Worm (Caenorhabditis elegans): Measurements from ENCODE around the gene F07A11.5.
A peak's percentile ranks its signal among the peaks of the same experiment; 100 is the strongest.

The F07A11.5 gene

ce11 chrII:11619895-11620439 lies 7.9 kb downstream of the F07A11.5 start (continued):
- TF ChIP-seq nhr-10 (tag; optimal IDR thresholded peaks at IDR 0.05) (peak; percentile 90), hlh-30 (tag; optimal IDR thresholded peaks at IDR 0.05; ENCODE audit: insufficient read depth) (peak; percentile 88), nhr-77 (tag; optimal IDR thresholded peaks at IDR 0.05) (peak; percentile 47), zip-11 (GFP tag; IDR thresholded peaks at IDR 0.05) (no peak), hif-1 (tag; optimal IDR thresholded peaks at IDR 0.05) (peak; percentile 43 to 85), lin-15B (tag; optimal IDR thresholded peaks at IDR 0.05) (no peak), ctbp-1 (GFP tag; IDR thresholded peaks at IDR 0.05) (peak; percentile 81), dve-1 (tag; optimal IDR thresholded peaks at IDR 0.05; ENCODE audit: insufficient read depth) (peak; percentile 76), ama-1 (optimal IDR thresholded peaks at IDR 0.05) (no peak), ces-1 (GFP tag; optimal IDR thresholded peaks at IDR 0.05) (no peak), spr-3 (GFP tag; optimal IDR thresholded peaks at IDR 0.05) (peak; percentile 23), nhr-48 (tag; optimal IDR thresholded peaks at IDR 0.05) (peak; percentile 90), nhr-11 (tag; optimal IDR thresholded peaks at IDR 0.05) (peak; percentile 70), ztf-11 (tag; optimal IDR thresholded peaks at IDR 0.05) (no peak), daf-16 (GFP tag; optimal IDR thresholded peaks at IDR 0.05) (peak; percentile 37 to 82), daf-16 (tag; optimal IDR thresholded peaks at IDR 0.05) (peak; percentile 43), egl-43 (GFP tag; IDR thresholded peaks at IDR 0.05) (peak; percentile 84), lsy-2 (tag; optimal IDR thresholded peaks at IDR 0.05) (peak; percentile 64 to 70), mxl-2 (GFP tag; conservative IDR thresholded peaks at IDR 0.05) (no peak), snpc-4 (tag; optimal IDR thresholded peaks at IDR 0.05) (no peak), nhr-25 (tag; optimal IDR thresholded peaks at IDR 0.05; ENCODE audit: borderline replicate concordance, insufficient read depth) (peak; percentile 71), zfp-2 (tag; optimal IDR thresholded peaks at IDR 0.05) (peak; percentile 40), ceh-32 (tag; optimal IDR thresholded peaks at IDR 0.05; ENCODE audit: poor library complexity) (peak; percentile 16), aly-2 (tag; optimal IDR thresholded peaks at IDR 0.05) (no peak), tra-1 (GFP tag; IDR thresholded peaks at IDR 0.05) (peak; percentile 86), lin-38 (GFP tag; IDR thresholded peaks at IDR 0.05) (peak; percentile 73), fkh-10 (GFP tag; optimal IDR thresholded peaks at IDR 0.05) (peak; percentile 21), cey-2 (tag; optimal IDR thresholded peaks at IDR 0.05; ENCODE audit: borderline replicate concordance, insufficient read depth) (no peak), nhr-6 (tag; optimal IDR thresholded peaks at IDR 0.05) (peak; percentile 16), mep-1 (tag; optimal IDR thresholded peaks at IDR 0.05) (peak; percentile 95), rbr-2 (tag; optimal IDR thresholded peaks at IDR 0.05) (peak; percentile 91), vab-7 (GFP tag; IDR thresholded peaks at IDR 0.05) (peak; percentile 60; the same call in 1 of the 2 replicates), ZK337.2 (GFP tag; IDR thresholded peaks at IDR 0.05) (no peak), lir-3 (tag; optimal IDR thresholded peaks at IDR 0.05) (peak; percentile 9), unc-39 (tag; optimal IDR thresholded peaks at IDR 0.05) (no peak), dmd-6 (GFP tag; IDR thresholded peaks at IDR 0.05) (peak; percentile 91), T26A8.4 (GFP tag; IDR thresholded peaks at IDR 0.05) (peak; percentile 75; the same call in 1 of the 2 replicates), mxl-3 (GFP tag; optimal IDR thresholded peaks at IDR 0.05) (peak; percentile 93), D1046.2 (GFP tag; IDR thresholded peaks at IDR 0.05) (peak; percentile 67; the same call in 1 of the 2 replicates), lin-39 (tag; optimal IDR thresholded peaks at IDR 0.05) (no peak), nhr-42 (GFP tag; IDR thresholded peaks at IDR 0.05) (peak; percentile 63; the same call in 1 of the 2 replicates), egl-27 (tag; optimal IDR thresholded peaks at IDR 0.05) (no peak), lin-29 (GFP tag; IDR thresholded peaks at IDR 0.05) (no peak), unc-62 (GFP tag; optimal IDR thresholded peaks at IDR 0.05 in 1 of 2) (peak in 1 of 2 experiments; percentile 70), unc-62 (tag; optimal IDR thresholded peaks at IDR 0.05) (no peak), pha-4 (GFP tag; IDR thresholded peaks at IDR 0.05) (peak; percentile 90), pha-4 (tag; optimal IDR thresholded peaks at IDR 0.05) (peak; percentile 26), tag-97 (GFP tag; IDR thresholded peaks at IDR 0.05) (0 out of 2 replicates have a peak, but pooled peaks have one; percentile 7), aha-1 (tag) (peak; percentile 96), lim-7 (GFP tag; IDR thresholded peaks at IDR 0.05) (peak; percentile 32; the same call in 1 of the 2 replicates), daf-12 (tag; optimal IDR thresholded peaks at IDR 0.05) (no peak)

Data from whole organism, L4 larva.